Worm (Caenorhabditis elegans) whole organism, late embryonic: Measurements from ENCODE around the gene Y53F4B.5.

Source experiments
- Y22D7AL.16 ChIP-seq: sonication (generic microtip); optimal IDR thresholded peaks from 2 replicates; lab custom pipeline; 2016; ENCODE audit warnings: missing genetic modification characterization, missing compliant biosample characterization
- ceh-14 ChIP-seq: sonication (generic microtip); optimal IDR thresholded peaks from 2 replicates; lab custom pipeline; 2016; ENCODE audit warnings: missing genotype, missing genetic modification characterization, missing compliant biosample characterization
- ceh-19 ChIP-seq: fragments of 200-800 bp; sonication (Bioruptor generic); optimal IDR thresholded peaks from 2 replicates; lab custom pipeline; 2018; ENCODE audit warnings: mild to moderate bottlenecking, missing genetic modification characterization, missing compliant biosample characterization
- ceh-45 ChIP-seq: fragments of 200-800 bp; sonication (Bioruptor generic); IDR thresholded peaks from 2 replicates; pipeline ENCODE4 v1.3.6; 2022; ENCODE audit warnings: missing genetic modification reagents, missing genetic modification characterization, missing compliant biosample characterization
- ceh-6 ChIP-seq: fragments of 200-800 bp; sonication (Bioruptor generic); optimal IDR thresholded peaks from 2 replicates; lab custom pipeline; 2018; ENCODE audit warnings: mild to moderate bottlenecking, missing genetic modification characterization, missing compliant biosample characterization
- fkh-10 ChIP-seq: fragments of 150-350 bp; optimal IDR thresholded peaks from 2 replicates; lab custom pipeline; 2014; ENCODE audit warnings: missing biosample characterization, missing genetic modification reagents, missing genetic modification characterization
- nfya-1 ChIP-seq: sonication (generic microtip); optimal IDR thresholded peaks from 2 replicates; lab custom pipeline; 2017; ENCODE audit warnings: missing genetic modification characterization, mild to moderate bottlenecking, missing compliant biosample characterization, antibody characterized with exemption, moderate library complexity
- pat-9 ChIP-seq: fragments of 200-800 bp; sonication (Bioruptor generic); optimal IDR thresholded peaks from 2 replicates; lab custom pipeline; 2018; ENCODE audit warnings: mild to moderate bottlenecking, missing genetic modification characterization, moderate library complexity, missing compliant biosample characterization
- sdc-2 ChIP-seq: sonication (generic microtip); optimal IDR thresholded peaks from 2 replicates; lab custom pipeline; 2016; ENCODE audit warnings: missing genotype, missing genetic modification characterization, missing compliant biosample characterization
- unc-3 ChIP-seq, 2 experiments: fragments of 200-800 bp in 1 of 2; sonication (Bioruptor generic) in 1 of 2; sonication (generic microtip) in 1 of 2; conservative IDR thresholded peaks in 1 of 2; optimal IDR thresholded peaks in 1 of 2; 2 replicates each; pipeline versions ENCODE4 v1.3.6 to Lab custom; 2016 to 2022; ENCODE audit warnings: missing compliant biosample characterization in 2 of 2, missing genetic modification characterization in 2 of 2, missing genetic modification reagents in 1 of 2
- unc-55 ChIP-seq: sonication (generic microtip); optimal IDR thresholded peaks from 2 replicates; lab custom pipeline; 2017; ENCODE audit warnings: missing biosample characterization, missing genetic modification reagents, missing genetic modification characterization

DNA sequence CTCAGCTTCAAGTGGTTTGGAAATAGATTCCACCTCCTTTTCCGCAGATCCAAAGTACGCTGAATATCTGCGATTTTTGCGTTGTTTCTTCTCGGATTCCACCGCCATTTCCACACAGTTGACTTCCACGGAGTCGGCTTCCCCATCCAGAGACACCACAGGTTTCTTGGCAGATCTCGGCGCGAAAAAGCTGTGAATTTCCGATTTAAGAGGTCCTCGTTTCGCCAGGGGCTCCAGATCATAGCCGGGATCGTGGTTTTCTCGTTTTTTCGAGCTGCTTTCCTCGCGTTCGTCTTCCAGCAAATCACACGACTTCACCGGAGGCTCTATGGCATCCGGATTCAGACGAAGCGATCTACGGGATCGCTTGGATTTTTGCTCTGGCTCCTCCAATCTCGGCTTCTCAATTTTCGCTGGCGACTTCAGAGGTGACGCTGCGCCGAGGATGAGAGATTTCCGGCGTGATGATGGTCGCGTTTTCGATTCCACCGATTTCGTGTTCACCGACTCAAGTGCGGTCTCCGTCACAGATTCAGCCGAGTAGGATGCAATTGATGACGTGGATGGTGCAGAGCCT, 24.8 kb upstream of the Y53F4B.5 start:
- no peak for TF ChIP-seq ceh-6 (GFP tag; lab: Kevin White, UChicago)
- TF ChIP-seq fkh-10 = no peak
- no peak for TF ChIP-seq sdc-2 (tag; lab: Kevin White, UChicago)
- no peak for TF ChIP-seq ceh-45 (GFP tag; lab: Robert Waterston, UW)
- no peak for TF ChIP-seq nfya-1 (tag; lab: Kevin White, UChicago)
- no peak for TF ChIP-seq ceh-19 (GFP tag; lab: Kevin White, UChicago)
- no peak for TF ChIP-seq Y22D7AL.16 (tag; lab: Kevin White, UChicago)
- no peak for TF ChIP-seq unc-55 (GFP tag; lab: Kevin White, UChicago)
- TF ChIP-seq ceh-14 = no peak
- no peak for TF ChIP-seq pat-9 (tag; lab: Kevin White, UChicago)
- no peak for TF ChIP-seq unc-3 (GFP tag; conservative IDR thresholded peaks at IDR 0.05; lab: Robert Waterston, UW)
- no peak for TF ChIP-seq unc-3 (tag; optimal IDR thresholded peaks at IDR 0.05; lab: Kevin White, UChicago)
